Fruit fly (Drosophila melanogaster): ENCODE data around the gene Fer3HCH.
A peak's percentile ranks its signal among the peaks of the same experiment; 100 is the strongest.

Gene Fer3HCH

dm6 chrX:13087333-13087828 lies 20.6 kb downstream of the Fer3HCH start:
- TF ChIP-seq Mnt (GFP tag; optimal IDR thresholded peaks at IDR 0.05) (no peak), CG11617 (GFP tag; optimal IDR thresholded peaks at IDR 0.05) (no peak), CG33017 (tag; optimal IDR thresholded peaks at IDR 0.05) (no peak), CG1620 (GFP tag; optimal IDR thresholded peaks at IDR 0.05) (no peak), cic (GFP tag; optimal IDR thresholded peaks at IDR 0.05) (peak; percentile 40), ovo (GFP tag; optimal IDR thresholded peaks at IDR 0.05) (no peak), Hr96 (GFP tag; optimal IDR thresholded peaks at IDR 0.05) (no peak), tj (GFP tag; optimal IDR thresholded peaks at IDR 0.05) (peak; percentile 11), CG7045 (GFP tag; optimal IDR thresholded peaks at IDR 0.05) (no peak), toe (GFP tag; optimal IDR thresholded peaks at IDR 0.05) (no peak), pad (GFP tag; optimal IDR thresholded peaks at IDR 0.05) (peak; percentile 0), Crg-1 (GFP tag; optimal IDR thresholded peaks at IDR 0.05) (no peak), bab1 (GFP tag; optimal IDR thresholded peaks at IDR 0.05) (peak; percentile 43)

Measured in whole organism, adult.